Worm (Caenorhabditis elegans): ENCODE data around the gene B0280.11.

DNA sequence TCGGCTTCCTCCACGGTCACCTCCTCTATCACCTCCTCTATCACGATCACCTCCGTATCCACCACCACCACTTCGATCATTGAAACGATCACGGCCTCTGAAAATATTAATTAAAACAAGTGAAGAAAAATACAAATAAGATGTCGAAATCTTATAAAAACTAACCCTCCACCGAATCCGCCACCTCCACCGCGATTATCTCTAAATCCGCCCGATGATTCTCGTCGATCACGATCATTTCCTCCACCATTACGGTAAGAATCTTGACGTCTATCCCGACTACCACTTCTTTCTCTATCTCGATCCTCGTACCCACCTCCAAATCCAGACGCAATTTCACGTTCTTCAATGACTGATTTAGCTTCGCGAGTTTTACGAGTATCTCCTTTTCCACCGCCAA is 21.2 kb upstream of the B0280.11 start:
- TF ChIP-seq dao-5 (tag; optimal IDR thresholded peaks at IDR 0.05) (no peak), W03F9.2 (tag; optimal IDR thresholded peaks at IDR 0.05) (no peak), him-1 (tag; optimal IDR thresholded peaks at IDR 0.05) (no peak)

All from whole organism, L4/young adult.